Fruit fly (Drosophila melanogaster): ENCODE data around the gene RluA-2.
A peak's percentile ranks its signal among the peaks of the same experiment; 100 is the strongest.

Gene RluA-2

DNA sequence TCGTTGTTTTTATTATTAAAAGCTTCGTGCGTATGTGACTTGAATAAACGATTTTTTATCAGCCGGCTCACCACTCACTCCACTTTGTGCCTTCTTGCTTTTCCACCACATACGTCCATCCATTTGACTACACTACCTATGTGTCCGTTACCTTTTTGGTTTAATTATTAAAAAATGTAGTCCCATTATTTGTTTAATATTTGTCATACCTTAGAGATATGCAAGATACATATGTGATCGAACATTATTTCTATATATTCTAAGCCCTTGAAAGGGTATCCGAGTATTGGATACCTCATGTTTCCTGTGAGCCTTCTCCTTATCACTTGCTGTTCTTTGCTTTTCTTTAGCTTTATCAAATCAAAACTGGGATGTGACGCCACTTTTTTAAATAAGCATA lies 42.4 kb downstream of the RluA-2 start (continued):
- TF ChIP-seq PHDP (tag; optimal IDR thresholded peaks at IDR 0.05) = peak; percentile 57
- peak; percentile 95 for TF ChIP-seq D19A (tag; optimal IDR thresholded peaks at IDR 0.05)
- no peak for TF ChIP-seq CG1832 (GFP tag; optimal IDR thresholded peaks at IDR 0.05)
- TF ChIP-seq seq (GFP tag; IDR thresholded peaks at IDR 0.05) = no peak
- peak; percentile 58 for TF ChIP-seq CG14050 (GFP tag; IDR thresholded peaks at IDR 0.05)
- TF ChIP-seq Six4 (GFP tag; optimal IDR thresholded peaks at IDR 0.05) = no peak
- TF ChIP-seq Lpt (GFP tag; optimal IDR thresholded peaks at IDR 0.05) = no peak
- 0 out of 2 replicates have a peak, but pooled peaks have one; percentile 8 for TF ChIP-seq Poxn (GFP tag; IDR thresholded peaks at IDR 0.05)
- TF ChIP-seq nau (GFP tag; optimal IDR thresholded peaks at IDR 0.05) = peak; percentile 36
- TF ChIP-seq vfl (GFP tag; optimal IDR thresholded peaks at IDR 0.05) = no peak
- no peak for TF ChIP-seq nerfin-1 (tag; optimal IDR thresholded peaks at IDR 0.05)
- TF ChIP-seq CG3065 (GFP tag; optimal IDR thresholded peaks at IDR 0.05) = no peak
- TF ChIP-seq CG8944 (GFP tag; optimal IDR thresholded peaks at IDR 0.05) = no peak
- peak; percentile 64 for TF ChIP-seq CG30403 (GFP tag; optimal IDR thresholded peaks at IDR 0.05)
- TF ChIP-seq gcm (GFP tag; optimal IDR thresholded peaks at IDR 0.05) = peak; percentile 8
- no peak for TF ChIP-seq Hey (tag; optimal IDR thresholded peaks at IDR 0.05)
- TF ChIP-seq sens-2 (GFP tag; IDR thresholded peaks at IDR 0.05) = peak; percentile 52; the same call in 1 of the 2 replicates
- TF ChIP-seq CG13624 (GFP tag; optimal IDR thresholded peaks at IDR 0.05) = peak; percentile 54
- TF ChIP-seq CG17612 (GFP tag; IDR thresholded peaks at IDR 0.05) = 0 out of 2 replicates have a peak, but pooled peaks have one; percentile 18
- TF ChIP-seq dati (GFP tag; IDR thresholded peaks at IDR 0.05) = 0 out of 2 replicates have a peak, but pooled peaks have one; percentile 34
- TF ChIP-seq CG10267 (tag; optimal IDR thresholded peaks at IDR 0.05) = peak; percentile 36
- peak; percentile 76 for TF ChIP-seq CG2120 (GFP tag; optimal IDR thresholded peaks at IDR 0.05)
- TF ChIP-seq lola (GFP tag; optimal IDR thresholded peaks at IDR 0.05) = no peak
- 0 out of 2 replicates have a peak, but pooled peaks have one; percentile 15 for TF ChIP-seq Nf-YA (GFP tag; IDR thresholded peaks at IDR 0.05)
- no peak for TF ChIP-seq MTF-1 (GFP tag; optimal IDR thresholded peaks at IDR 0.05; ENCODE audit: borderline replicate concordance)
- TF ChIP-seq CG2678 (tag; optimal IDR thresholded peaks at IDR 0.05) = peak; percentile 83
- TF ChIP-seq Bgb (GFP tag; IDR thresholded peaks at IDR 0.05; ENCODE audit: partially characterized antibody) = no peak
- peak; percentile 73 for TF ChIP-seq Oaz (GFP tag; IDR thresholded peaks at IDR 0.05)
- TF ChIP-seq GATAe (GFP tag; conservative IDR thresholded peaks at IDR 0.05) = 0 out of 2 replicates have a peak, but pooled peaks have one; percentile 20
- TF ChIP-seq nmo (GFP tag; optimal IDR thresholded peaks at IDR 0.05) = peak; percentile 51
- TF ChIP-seq dpn (GFP tag; optimal IDR thresholded peaks at IDR 0.05) = peak; percentile 35 to 58
- peak; percentile 61 for TF ChIP-seq Dek (tag; optimal IDR thresholded peaks at IDR 0.05)
- TF ChIP-seq CG10959 (GFP tag; IDR thresholded peaks at IDR 0.05) = no peak
- no peak for TF ChIP-seq psq (GFP tag; optimal IDR thresholded peaks at IDR 0.05)
- TF ChIP-seq CG15601 (tag; optimal IDR thresholded peaks at IDR 0.05) = no peak
- peak; percentile 26 for TF ChIP-seq CG6854 (GFP tag; optimal IDR thresholded peaks at IDR 0.05)
- TF ChIP-seq fd64A (GFP tag; optimal IDR thresholded peaks at IDR 0.05) = no peak
- no peak for TF ChIP-seq zen2 (GFP tag; IDR thresholded peaks at IDR 0.05; ENCODE audit: partially characterized antibody)
- TF ChIP-seq Bteb2 (GFP tag; optimal IDR thresholded peaks at IDR 0.05) = peak; percentile 38
- TF ChIP-seq CG3281 (GFP tag; optimal IDR thresholded peaks at IDR 0.05) = peak; percentile 66
- peak; percentile 65; the same call in 2 of the 3 replicates for TF ChIP-seq ken (GFP tag; IDR thresholded peaks at IDR 0.05)
- TF ChIP-seq zfh2 (GFP tag; optimal IDR thresholded peaks at IDR 0.05) = peak; percentile 20
- TF ChIP-seq Eip74EF (GFP tag; optimal IDR thresholded peaks at IDR 0.05) = peak in 1 of 2 experiments; percentile 41
- TF ChIP-seq CG17186 (GFP tag; optimal IDR thresholded peaks at IDR 0.05) = no peak
- TF ChIP-seq CG14014 (GFP tag; IDR thresholded peaks at IDR 0.05) = peak; percentile 64
- no peak for TF ChIP-seq CG15696 (tag; optimal IDR thresholded peaks at IDR 0.05)
- no peak for TF ChIP-seq ERR (GFP tag; optimal IDR thresholded peaks at IDR 0.05)
- TF ChIP-seq B-H1 (GFP tag; IDR thresholded peaks at IDR 0.05) = peak; percentile 45; the same call in 2 of the 3 replicates
- TF ChIP-seq CG1647 (GFP tag; optimal IDR thresholded peaks at IDR 0.05) = peak; percentile 6
- no peak for TF ChIP-seq slp2 (GFP tag; optimal IDR thresholded peaks at IDR 0.05)
